Worm (Caenorhabditis elegans) whole organism, L3 larva: ENCODE data around the gene Y51A2B.2.

Experiments
- R02D3.7 ChIP-seq: fragments of 150-350 bp; optimal IDR thresholded peaks from 2 replicates; lab custom pipeline; 2014; ENCODE audit warnings: missing biosample characterization, missing genetic modification characterization
- ama-1 ChIP-seq: fragments of 150-350 bp; optimal IDR thresholded peaks from 2 replicates; lab custom pipeline; 2018
- ceh-82 ChIP-seq: fragments of 150-350 bp; optimal IDR thresholded peaks from 2 replicates; lab custom pipeline; 2014; ENCODE audit warnings: missing biosample characterization, missing genetic modification characterization
- ceh-9 ChIP-seq: sonication (generic microtip); optimal IDR thresholded peaks from 2 replicates; lab custom pipeline; 2018; ENCODE audit warnings: missing biosample characterization, missing genetic modification characterization
- daf-12 ChIP-seq: fragments of 150-350 bp; optimal IDR thresholded peaks from 2 replicates; lab custom pipeline; 2014; ENCODE audit warnings: missing biosample characterization, missing genetic modification reagents, missing genetic modification characterization
- elt-3 ChIP-seq, 3 experiments: fragments of 150-350 bp in 1 of 3; sonication (generic microtip) in 2 of 3; optimal IDR thresholded peaks; 2 replicates in 2 of 3; 4 replicates in 1 of 3; lab custom pipeline; 2014 to 2017; ENCODE audit warnings: missing biosample characterization in 3 of 3, missing genetic modification characterization in 3 of 3
- fkh-2 ChIP-seq: fragments of 150-350 bp; optimal IDR thresholded peaks from 2 replicates; lab custom pipeline; 2014; ENCODE audit warnings: missing biosample characterization, missing genetic modification reagents, missing genetic modification characterization
- nhr-23 ChIP-seq: fragments of 150-350 bp; optimal IDR thresholded peaks from 2 replicates; lab custom pipeline; 2014; ENCODE audit warnings: missing biosample characterization, missing genetic modification reagents, missing genetic modification characterization
- nhr-28 ChIP-seq: fragments of 150-350 bp; optimal IDR thresholded peaks from 2 replicates; lab custom pipeline; 2014; ENCODE audit warnings: missing biosample characterization, missing genetic modification characterization
- pha-4 ChIP-seq: fragments of 150-350 bp; optimal IDR thresholded peaks from 2 replicates; lab custom pipeline; 2014; ENCODE audit warnings: missing biosample characterization, missing genetic modification reagents, missing genetic modification characterization
- pqm-1 ChIP-seq: fragments of 150-350 bp; optimal IDR thresholded peaks from 2 replicates; lab custom pipeline; 2017; ENCODE audit warnings: missing biosample characterization, missing genetic modification characterization, inconsistent platforms
- ztf-4 ChIP-seq: fragments of 150-350 bp; optimal IDR thresholded peaks from 2 replicates; lab custom pipeline; 2014; ENCODE audit warnings: missing biosample characterization, missing genetic modification characterization

ce11 chrV:18339807-18340206 lies 34.5 kb upstream of the Y51A2B.2 start, which contains the start of gene C08E8.10:
- TF ChIP-seq ceh-82 (tag; lab: Kevin White, UChicago) (no peak), daf-12 (tag; lab: Kevin White, UChicago) (no peak), elt-3 (tag; optimal IDR thresholded peaks at IDR 0.05; lab: Kevin White, UChicago) (no peak), ama-1 (no peak), nhr-23 (tag; lab: Kevin White, UChicago) (no peak), R02D3.7 (tag; lab: Kevin White, UChicago) (no peak), pha-4 (tag; lab: Kevin White, UChicago) (no peak), pqm-1 (tag; lab: Kevin White, UChicago) (no peak), ceh-9 (tag; lab: Kevin White, UChicago) (no peak), ztf-4 (tag; lab: Kevin White, UChicago) (no peak), fkh-2 (no peak), nhr-28 (tag; lab: Kevin White, UChicago) (no peak)
